Fruit fly (Drosophila melanogaster): Measurements from ENCODE around the gene blot.

The blot gene

dm6 chr3L:17366936-17367335 lies 54.4 kb downstream of the blot start:
- TF ChIP-seq CG8478 (optimal IDR thresholded peaks at IDR 0.05) (no peak), CTCF (optimal IDR thresholded peaks at IDR 0.05) (no peak)

dm6 chr3L:17364023-17364422 lies 57.3 kb downstream of the blot start:
- TF ChIP-seq CG8478 (optimal IDR thresholded peaks at IDR 0.05) (no peak), CTCF (optimal IDR thresholded peaks at IDR 0.05) (no peak)

- TF ChIP-seq CG8478 (optimal IDR thresholded peaks at IDR 0.05) = no peak
- no peak for TF ChIP-seq CTCF (optimal IDR thresholded peaks at IDR 0.05)
Observed at dm6 chr3L:17362940-17363339, 58.4 kb downstream of the blot start.

dm6 chr3L:17361925-17362324 lies 59.4 kb downstream of the blot start:
- TF ChIP-seq CG8478 (optimal IDR thresholded peaks at IDR 0.05) (no peak), CTCF (optimal IDR thresholded peaks at IDR 0.05) (no peak)

dm6 chr3L:17359225-17359773 lies 62.0 kb downstream of the blot start, which contains the start of gene tap:
Gene tap, plus strand, starts transcription at chr3L:17359682.
- no peak for TF ChIP-seq CG8478 (optimal IDR thresholded peaks at IDR 0.05)

- no peak for TF ChIP-seq CG8478 (optimal IDR thresholded peaks at IDR 0.05)
- no peak for TF ChIP-seq CTCF (optimal IDR thresholded peaks at IDR 0.05)
Observed at dm6 chr3L:17358490-17358889, 62.8 kb downstream of the blot start.

- TF ChIP-seq CG8478 (optimal IDR thresholded peaks at IDR 0.05) = no peak
- TF ChIP-seq CTCF (optimal IDR thresholded peaks at IDR 0.05) = no peak
Observed at dm6 chr3L:17357431-17357830, 63.9 kb downstream of the blot start.

- TF ChIP-seq CTCF (optimal IDR thresholded peaks at IDR 0.05) (peak; percentile 54 to 70), CG8478 (optimal IDR thresholded peaks at IDR 0.05) (no peak)
Observed at dm6 chr3L:17352812-17353211, 68.5 kb downstream of the blot start.

- TF ChIP-seq CG8478 (optimal IDR thresholded peaks at IDR 0.05) = no peak
- no peak for TF ChIP-seq CTCF (optimal IDR thresholded peaks at IDR 0.05)
Observed at dm6 chr3L:17351522-17351921, 69.8 kb downstream of the blot start, which contains the start of gene CG7692. Gene CG7692, plus strand, starts transcription at chr3L:17351822.

dm6 chr3L:17349604-17350003 lies 71.7 kb downstream of the blot start, which contains the start of gene Mip:
Gene Mip, minus strand, starts transcription at chr3L:17349666.
- TF ChIP-seq CTCF (optimal IDR thresholded peaks at IDR 0.05) = no peak
- no peak for TF ChIP-seq CG8478 (optimal IDR thresholded peaks at IDR 0.05)

- no peak for TF ChIP-seq CG8478 (optimal IDR thresholded peaks at IDR 0.05)
- no peak for TF ChIP-seq CTCF (optimal IDR thresholded peaks at IDR 0.05)
Observed at dm6 chr3L:17346393-17346792, 74.9 kb downstream of the blot start.

All from S2 (cell line).